Fruit fly (Drosophila melanogaster) whole organism, embryonic: Measurements from ENCODE around the gene CG15642.

ENCODE experiments used
- BtbVII ChIP-seq: fragments of 200-800 bp; sonication (Bioruptor generic); optimal IDR thresholded peaks from 3 replicates; lab custom pipeline; 2017; ENCODE audit warnings: missing biosample characterization, mild to moderate bottlenecking, missing genetic modification characterization
- CG10979 ChIP-seq: fragments of 200-800 bp; sonication (Bioruptor generic); optimal IDR thresholded peaks from 2 replicates; lab custom pipeline; 2018; ENCODE audit warnings: missing biosample characterization, mild to moderate bottlenecking, missing genetic modification characterization, moderate library complexity
- CG12942 ChIP-seq: fragments of 200-800 bp; sonication (Bioruptor generic); optimal IDR thresholded peaks from 3 replicates; lab custom pipeline; 2016; ENCODE audit warnings: missing biosample characterization, missing genetic modification characterization
- CG13123 ChIP-seq: fragments of 200-800 bp; sonication (Bioruptor generic); optimal IDR thresholded peaks from 2 replicates; lab custom pipeline; 2016; ENCODE audit warnings: missing biosample characterization, missing genetic modification characterization
- CG13624 ChIP-seq: fragments of 200-800 bp; sonication (Bioruptor generic); optimal IDR thresholded peaks from 2 replicates; lab custom pipeline; 2016; ENCODE audit warnings: missing biosample characterization, missing genetic modification characterization
- CG14441 ChIP-seq: fragments of 200-800 bp; sonication (Bioruptor generic); IDR thresholded peaks from 2 replicates; pipeline ENCODE4 v1.3.6; 2022; ENCODE audit warnings: missing biosample characterization, missing genetic modification characterization
- CG15479 ChIP-seq: fragments of 200-800 bp; sonication (Bioruptor generic); optimal IDR thresholded peaks from 3 replicates; lab custom pipeline; 2019; ENCODE audit warnings: missing biosample characterization, mild to moderate bottlenecking, missing genetic modification characterization, moderate library complexity
- CG15601 ChIP-seq: fragments of 200-800 bp; sonication (Bioruptor generic); optimal IDR thresholded peaks from 3 replicates; lab custom pipeline; 2019; ENCODE audit warnings: missing biosample characterization, mild to moderate bottlenecking, missing genetic modification characterization, moderate library complexity
- CG15696 ChIP-seq: fragments of 200-800 bp; sonication (Bioruptor generic); optimal IDR thresholded peaks from 2 replicates; lab custom pipeline; 2019; ENCODE audit warnings: missing biosample characterization, mild to moderate bottlenecking, missing genetic modification characterization, moderate library complexity
- CG16813 ChIP-seq: fragments of 200-800 bp; sonication (Bioruptor generic); IDR thresholded peaks from 3 replicates; pipeline ENCODE4 v1.3.6; 2022; ENCODE audit warnings: missing biosample characterization, missing genetic modification characterization; ENCODE audit not compliant: partially characterized antibody
- CG16815 ChIP-seq: fragments of 200-800 bp; sonication (Bioruptor generic); optimal IDR thresholded peaks from 3 replicates; lab custom pipeline; 2017; ENCODE audit warnings: missing biosample characterization, mild to moderate bottlenecking, missing genetic modification characterization
- CG2678 ChIP-seq: fragments of 200-800 bp; sonication (Bioruptor generic); optimal IDR thresholded peaks from 3 replicates; lab custom pipeline; 2019; ENCODE audit warnings: missing biosample characterization, mild to moderate bottlenecking, missing genetic modification characterization, moderate library complexity
- CG2875 ChIP-seq: fragments of 200-800 bp; sonication (Bioruptor generic); optimal IDR thresholded peaks from 2 replicates; lab custom pipeline; 2017; ENCODE audit warnings: missing biosample characterization, mild to moderate bottlenecking, missing genetic modification characterization, missing genetic modification reagents
- CG30020 ChIP-seq: fragments of 200-800 bp; optimal IDR thresholded peaks from 2 replicates; lab custom pipeline; 2019; ENCODE audit warnings: missing biosample characterization, mild to moderate bottlenecking, missing genetic modification characterization, moderate library complexity
- CG30403 ChIP-seq: fragments of 200-800 bp; sonication (Bioruptor generic); optimal IDR thresholded peaks from 3 replicates; lab custom pipeline; 2016; ENCODE audit warnings: missing biosample characterization, missing genetic modification characterization
- CG30431 ChIP-seq: fragments of 200-800 bp; sonication (Bioruptor generic); optimal IDR thresholded peaks from 2 replicates; lab custom pipeline; 2017; ENCODE audit warnings: missing biosample characterization, missing genetic modification characterization
- CG34376 ChIP-seq: fragments of 200-800 bp; sonication (Bioruptor generic); optimal IDR thresholded peaks from 2 replicates; lab custom pipeline; 2018; ENCODE audit warnings: missing biosample characterization, mild to moderate bottlenecking, missing genetic modification characterization
- CG6813 ChIP-seq: fragments of 200-800 bp; sonication (Bioruptor generic); optimal IDR thresholded peaks from 2 replicates; lab custom pipeline; 2017; ENCODE audit warnings: missing biosample characterization, missing genetic modification characterization, mild to moderate bottlenecking, moderate library complexity, missing genetic modification reagents
- CG7372 ChIP-seq: fragments of 200-800 bp; sonication (Bioruptor generic); IDR thresholded peaks from 2 replicates; pipeline ENCODE4 v1.3.6; 2022; ENCODE audit warnings: missing biosample characterization, missing genetic modification characterization
- CG8290 ChIP-seq, 3 experiments: fragments of 200-800 bp; sonication (Bioruptor generic); optimal IDR thresholded peaks; 2 replicates each; lab custom pipeline; 2016 to 2019; ENCODE audit warnings: missing biosample characterization in 3 of 3, missing genetic modification characterization in 3 of 3, mild to moderate bottlenecking in 2 of 3, moderate library complexity in 1 of 3
- CG8388 ChIP-seq: fragments of 200-800 bp; sonication (Bioruptor generic); optimal IDR thresholded peaks from 2 replicates; lab custom pipeline; 2019; ENCODE audit warnings: missing biosample characterization, mild to moderate bottlenecking, missing genetic modification characterization, moderate library complexity
- CG8924 ChIP-seq: fragments of 200-800 bp; optimal IDR thresholded peaks from 3 replicates; lab custom pipeline; 2019; ENCODE audit warnings: missing biosample characterization, mild to moderate bottlenecking, missing genetic modification characterization, moderate library complexity
- CG8944 ChIP-seq: fragments of 200-800 bp; sonication (Bioruptor generic); optimal IDR thresholded peaks from 3 replicates; lab custom pipeline; 2016; ENCODE audit warnings: missing biosample characterization, missing genetic modification characterization
- CG9215 ChIP-seq: fragments of 200-800 bp; sonication (Bioruptor generic); IDR thresholded peaks from 2 replicates; pipeline ENCODE4 v1.3.6; 2022; ENCODE audit warnings: missing biosample characterization, missing genetic modification characterization
- Dref ChIP-seq: fragments of 200-800 bp; sonication (Bioruptor generic); IDR thresholded peaks from 2 replicates; pipeline ENCODE4 v1.3.6; 2022; ENCODE audit warnings: missing biosample characterization, missing genetic modification characterization
- Eip74EF ChIP-seq, 2 experiments: fragments of 200-800 bp in 1 of 2; fragments of >200 bp in 1 of 2; sonication (Bioruptor generic) in 1 of 2; optimal IDR thresholded peaks; 2 replicates each; lab custom pipeline; 2017 to 2019; ENCODE audit warnings: missing biosample characterization in 2 of 2, missing genetic modification characterization in 2 of 2, mild to moderate bottlenecking in 1 of 2, moderate library complexity in 1 of 2
- Fer1 ChIP-seq: fragments of 200-800 bp; sonication (Bioruptor generic); optimal IDR thresholded peaks from 2 replicates; lab custom pipeline; 2017; ENCODE audit warnings: missing biosample characterization, mild to moderate bottlenecking, missing genetic modification characterization
- Jarid2 ChIP-seq: fragments of 200-800 bp; sonication (Bioruptor generic); optimal IDR thresholded peaks from 3 replicates; lab custom pipeline; 2017; ENCODE audit warnings: mild to moderate bottlenecking, missing biosample characterization, missing genetic modification reagents, missing genetic modification characterization
- Opbp ChIP-seq: fragments of 200-800 bp; sonication (Bioruptor generic); IDR thresholded peaks from 3 replicates; pipeline ENCODE4 v1.3.6; 2022; ENCODE audit warnings: missing biosample characterization, missing genetic modification characterization; ENCODE audit not compliant: partially characterized antibody
- Optix ChIP-seq: fragments of 200-800 bp; sonication (Bioruptor generic); IDR thresholded peaks from 3 replicates; pipeline ENCODE4 v1.3.6; 2022; ENCODE audit warnings: missing biosample characterization, missing genetic modification characterization
- Spps ChIP-seq: fragments of 200-800 bp; sonication (Bioruptor generic); optimal IDR thresholded peaks from 2 replicates; lab custom pipeline; 2018; ENCODE audit warnings: missing biosample characterization, mild to moderate bottlenecking, missing genetic modification characterization
- Sry-δ ChIP-seq: fragments of 200-800 bp; sonication (Bioruptor generic); optimal IDR thresholded peaks from 2 replicates; lab custom pipeline; 2016; ENCODE audit warnings: missing biosample characterization, missing genetic modification characterization
- Xrp1 ChIP-seq: fragments of 200-800 bp; sonication (Bioruptor generic); IDR thresholded peaks from 2 replicates; pipeline ENCODE4 v1.3.6; 2022; ENCODE audit warnings: missing biosample characterization, missing genetic modification characterization
- cg ChIP-seq: fragments of 200-800 bp; sonication (Bioruptor generic); optimal IDR thresholded peaks from 3 replicates; lab custom pipeline; 2019; ENCODE audit warnings: missing biosample characterization, mild to moderate bottlenecking, missing genetic modification characterization, moderate library complexity
- cwo ChIP-seq: fragments of 200-800 bp; sonication (Bioruptor generic); optimal IDR thresholded peaks from 3 replicates; lab custom pipeline; 2017; ENCODE audit warnings: missing biosample characterization, missing genetic modification characterization, mild to moderate bottlenecking, moderate library complexity, missing genetic modification reagents
- dati ChIP-seq: fragments of 200-800 bp; sonication (Bioruptor generic); IDR thresholded peaks from 2 replicates; pipeline ENCODE4 v1.3.6; 2022; ENCODE audit warnings: missing biosample characterization, missing genetic modification characterization
- dimm ChIP-seq: fragments of 200-800 bp; sonication (Bioruptor generic); IDR thresholded peaks from 2 replicates; pipeline ENCODE4 v1.3.6; 2022; ENCODE audit warnings: missing biosample characterization, missing genetic modification characterization
- eyg ChIP-seq: fragments of 200-800 bp; sonication (Bioruptor generic); optimal IDR thresholded peaks from 3 replicates; lab custom pipeline; 2016; ENCODE audit warnings: missing biosample characterization, missing genetic modification characterization
- grau ChIP-seq: fragments of 200-800 bp; optimal IDR thresholded peaks from 3 replicates; lab custom pipeline; 2019; ENCODE audit warnings: missing biosample characterization, mild to moderate bottlenecking, missing genetic modification characterization, moderate library complexity
- her ChIP-seq: fragments of 200-800 bp; sonication (Bioruptor generic); optimal IDR thresholded peaks from 2 replicates; lab custom pipeline; 2016; ENCODE audit warnings: missing biosample characterization, missing genetic modification characterization
- knrl ChIP-seq: fragments of 200-800 bp; sonication (Bioruptor generic); IDR thresholded peaks from 3 replicates; pipeline ENCODE4 v1.3.6; 2022; ENCODE audit warnings: missing biosample characterization, missing genetic modification characterization; ENCODE audit not compliant: partially characterized antibody
- lilli ChIP-seq: fragments of 200-800 bp; sonication (Bioruptor generic); optimal IDR thresholded peaks from 3 replicates; lab custom pipeline; 2016; ENCODE audit warnings: missing biosample characterization, missing genetic modification characterization
- sna ChIP-seq: fragments of 200-800 bp; sonication (Bioruptor generic); IDR thresholded peaks from 2 replicates; pipeline ENCODE4 v1.3.6; 2022; ENCODE audit warnings: missing biosample characterization, missing genetic modification characterization; ENCODE audit not compliant: partially characterized antibody
- so ChIP-seq: fragments of 200-800 bp; sonication (Bioruptor generic); IDR thresholded peaks from 3 replicates; pipeline ENCODE4 v1.3.6; 2022; ENCODE audit warnings: missing biosample characterization, missing genetic modification characterization
- stc ChIP-seq: fragments of 200-800 bp; sonication (Bioruptor generic); IDR thresholded peaks from 2 replicates; pipeline ENCODE4 v1.3.6; 2022; ENCODE audit warnings: missing biosample characterization, missing genetic modification characterization
- tio ChIP-seq: fragments of 200-800 bp; sonication (Bioruptor generic); optimal IDR thresholded peaks from 2 replicates; lab custom pipeline; 2017; ENCODE audit warnings: missing biosample characterization, missing genetic modification characterization, inconsistent platforms
- tna ChIP-seq: fragments of 200-800 bp; sonication (Bioruptor generic); IDR thresholded peaks from 2 replicates; pipeline ENCODE4 v1.3.6; 2022; ENCODE audit warnings: missing biosample characterization, missing genetic modification characterization; ENCODE audit not compliant: partially characterized antibody
- vfl ChIP-seq: fragments of 200-800 bp; sonication (Bioruptor generic); optimal IDR thresholded peaks from 2 replicates; lab custom pipeline; 2016; ENCODE audit warnings: missing biosample characterization, missing genetic modification characterization
- yki ChIP-seq: fragments of >200 bp; optimal IDR thresholded peaks from 3 replicates; lab custom pipeline; 2018

The CG15642 gene

DNA sequence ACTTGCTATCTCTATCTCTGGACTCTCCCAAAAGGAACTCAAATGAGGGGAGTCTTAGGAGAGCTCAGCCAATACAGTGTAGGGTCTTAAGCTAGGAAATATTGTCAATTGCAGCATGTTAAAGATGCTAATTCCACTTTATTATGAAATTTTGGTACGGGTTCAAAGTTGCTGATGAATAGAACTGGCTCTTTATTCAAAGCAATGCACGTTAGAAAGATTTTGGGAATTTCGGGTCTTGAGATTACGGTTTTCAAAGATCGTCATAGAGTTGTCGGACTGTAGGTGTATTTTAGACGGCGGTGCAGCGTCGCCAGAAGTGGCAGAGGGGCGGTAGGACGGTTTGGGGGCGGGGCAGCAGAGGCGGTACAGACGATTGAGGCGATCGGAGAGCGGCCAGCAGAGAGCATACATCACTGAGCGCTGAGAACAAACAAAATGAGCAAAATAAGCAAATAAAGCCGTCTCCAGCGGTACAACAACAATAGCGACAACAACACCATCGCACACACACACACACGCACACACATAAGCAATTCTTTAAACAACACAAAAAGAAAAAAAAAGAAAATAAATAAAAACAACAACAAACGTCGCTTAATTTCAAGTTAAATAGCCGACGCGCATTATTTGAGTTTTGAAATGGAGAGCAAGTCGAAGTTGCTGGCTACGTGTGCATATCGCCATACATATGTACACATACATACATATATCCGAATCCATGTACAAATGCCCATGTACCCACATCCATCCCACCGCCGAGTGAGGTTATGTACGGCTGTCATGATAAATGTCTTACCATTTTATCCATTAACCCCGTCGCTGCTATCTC lies 30.1 kb upstream of the CG15642 start (continued):
- TF ChIP-seq CG30431 (GFP tag; lab: Kevin White, UChicago) (no peak), Eip74EF (GFP tag; optimal IDR thresholded peaks at IDR 0.05; lab: Kevin White, UChicago) (no peak), CG30020 (no peak), CG12942 (GFP tag; lab: Kevin White, UChicago) (no peak), vfl (GFP tag; lab: Kevin White, UChicago) (no peak), CG15601 (peak; percentile 45), Sry-δ (GFP tag; lab: Kevin White, UChicago) (no peak), CG34376 (GFP tag; lab: Kevin White, UChicago) (no peak), dati (GFP tag; lab: Robert Waterston, UW) (no peak), lilli (GFP tag; lab: Kevin White, UChicago) (no peak), CG30403 (peak; percentile 15), yki (lab: Kevin White, UChicago) (no peak), CG10979 (tag; lab: Kevin White, UChicago) (no peak), so (GFP tag; lab: Robert Waterston, UW) (no peak), Dref (GFP tag; lab: Robert Waterston, UW) (no peak), CG9215 (GFP tag; lab: Robert Waterston, UW) (no peak), CG6813 (GFP tag; lab: Kevin White, UChicago) (peak; percentile 67), CG13624 (GFP tag; lab: Kevin White, UChicago) (no peak), Spps (no peak), CG15479 (GFP tag; lab: Kevin White, UChicago) (no peak), CG15696 (tag; lab: Kevin White, UChicago) (peak; percentile 29), grau (tag; lab: Kevin White, UChicago) (peak; percentile 85), knrl (no peak), CG13123 (no peak), dimm (GFP tag; lab: Robert Waterston, UW) (no peak), cwo (GFP tag; lab: Kevin White, UChicago) (no peak), eyg (GFP tag; lab: Kevin White, UChicago) (no peak), CG16813 (GFP tag; lab: Robert Waterston, UW) (no peak), Fer1 (GFP tag; lab: Kevin White, UChicago) (no peak), sna (no peak), stc (GFP tag; lab: Robert Waterston, UW) (no peak), CG7372 (GFP tag; lab: Robert Waterston, UW) (no peak), Xrp1 (GFP tag; lab: Robert Waterston, UW) (0 out of 2 replicates have a peak, but pooled peaks have one; percentile 19), CG8388 (GFP tag; lab: Kevin White, UChicago) (no peak), Opbp (GFP tag; lab: Robert Waterston, UW) (no peak), tio (GFP tag; lab: Kevin White, UChicago) (no peak), CG16815 (GFP tag; lab: Kevin White, UChicago) (no peak), tna (no peak), CG8924 (tag; lab: Kevin White, UChicago) (no peak), CG8944 (GFP tag; lab: Kevin White, UChicago) (no peak), Optix (no peak), CG8290 (GFP tag; optimal IDR thresholded peaks at IDR 0.05; lab: Kevin White, UChicago) (no peak), CG8290 (tag; optimal IDR thresholded peaks at IDR 0.05; lab: Kevin White, UChicago) (peak in 1 of 2 experiments; percentile 7), cg (GFP tag; lab: Kevin White, UChicago) (peak; percentile 52), CG14441 (no peak), Jarid2 (GFP tag; lab: Kevin White, UChicago) (no peak), CG2678 (no peak), CG2875 (GFP tag; lab: Kevin White, UChicago) (peak; percentile 55), her (GFP tag; lab: Kevin White, UChicago) (no peak), BtbVII (GFP tag; lab: Kevin White, UChicago) (peak; percentile 22)
